Worm (Caenorhabditis elegans) whole organism, late embryonic: ENCODE measurements around the gene ntc-1.

ENCODE experiments used
- F13H6.1 ChIP-seq: sonication (generic microtip); optimal IDR thresholded peaks from 2 replicates; lab custom pipeline; 2016; ENCODE audit warnings: missing genetic modification characterization, missing compliant biosample characterization
- ahr-1 ChIP-seq: sonication (generic microtip); optimal IDR thresholded peaks from 2 replicates; lab custom pipeline; 2016; ENCODE audit warnings: missing genetic modification characterization, missing compliant biosample characterization
- ceh-31 ChIP-seq: sonication (generic microtip); optimal IDR thresholded peaks from 2 replicates; lab custom pipeline; 2016; ENCODE audit warnings: missing genetic modification characterization, missing compliant biosample characterization
- ceh-9 ChIP-seq: sonication (generic microtip); optimal IDR thresholded peaks from 2 replicates; lab custom pipeline; 2016; ENCODE audit warnings: mild to moderate bottlenecking, missing genetic modification characterization, inconsistent platforms, missing compliant biosample characterization
- elt-2 ChIP-seq: sonication (generic microtip); optimal IDR thresholded peaks from 2 replicates; lab custom pipeline; 2016; ENCODE audit warnings: missing genetic modification reagents, missing genetic modification characterization, missing compliant biosample characterization
- fax-1 ChIP-seq: sonication (generic microtip); optimal IDR thresholded peaks from 2 replicates; lab custom pipeline; 2016; ENCODE audit warnings: missing genotype, missing genetic modification characterization, missing compliant biosample characterization
- hlh-6 ChIP-seq: sonication (generic microtip); optimal IDR thresholded peaks from 2 replicates; lab custom pipeline; 2016; ENCODE audit warnings: missing genotype, missing genetic modification characterization, missing compliant biosample characterization
- hlh-8 ChIP-seq: sonication (generic microtip); optimal IDR thresholded peaks from 2 replicates; lab custom pipeline; 2016; ENCODE audit warnings: missing genotype, missing genetic modification characterization, missing compliant biosample characterization
- rnt-1 ChIP-seq: sonication (generic microtip); optimal IDR thresholded peaks from 2 replicates; lab custom pipeline; 2016; ENCODE audit warnings: missing genetic modification characterization, missing compliant biosample characterization
- sox-4 ChIP-seq: sonication (generic microtip); optimal IDR thresholded peaks from 2 replicates; lab custom pipeline; 2017; ENCODE audit warnings: mild to moderate bottlenecking, missing genetic modification characterization, inconsistent platforms, missing compliant biosample characterization
- syd-9 ChIP-seq: sonication (generic microtip); optimal IDR thresholded peaks from 2 replicates; lab custom pipeline; 2016; ENCODE audit warnings: mild to moderate bottlenecking, missing genetic modification characterization, moderate library complexity, missing compliant biosample characterization
- ztf-16 ChIP-seq: sonication (generic microtip); optimal IDR thresholded peaks from 2 replicates; lab custom pipeline; 2017; ENCODE audit warnings: missing genetic modification characterization, missing compliant biosample characterization

Gene ntc-1

ce11 chrX:4915879-4916278 lies 50.0 kb downstream of the ntc-1 start, which contains the start of gene ifa-4:
Gene ifa-4 (minus strand): TSS chrX:4915979.
- TF ChIP-seq sox-4 (no peak), rnt-1 (tag; lab: Kevin White, UChicago) (no peak), hlh-6 (tag; lab: Kevin White, UChicago) (no peak), F13H6.1 (tag; lab: Kevin White, UChicago) (no peak), ceh-31 (tag; lab: Kevin White, UChicago) (no peak), fax-1 (tag; lab: Kevin White, UChicago) (no peak), hlh-8 (tag; lab: Kevin White, UChicago) (no peak), ceh-9 (tag; lab: Kevin White, UChicago) (no peak), elt-2 (tag; lab: Kevin White, UChicago) (no peak), ztf-16 (tag; lab: Kevin White, UChicago) (no peak), syd-9 (no peak), ahr-1 (tag; lab: Kevin White, UChicago) (no peak)
